Worm (Caenorhabditis elegans) whole organism, mixed stage, embryonic: ENCODE data around the gene tin-9.1.
A peak's percentile ranks its signal among the peaks of the same experiment; 100 is the strongest.

Experiments
- M03D4.4 ChIP-seq: sonication (generic microtip); optimal IDR thresholded peaks from 2 replicates; lab custom pipeline; 2017; ENCODE audit warnings: mild to moderate bottlenecking, missing genetic modification characterization, missing compliant biosample characterization
- blmp-1 ChIP-seq: fragments of 150-350 bp; optimal IDR thresholded peaks from 2 replicates; lab custom pipeline; 2014; ENCODE audit warnings: missing biosample characterization, missing genetic modification characterization
- ceh-39 ChIP-seq: fragments of 150-350 bp; optimal IDR thresholded peaks from 2 replicates; lab custom pipeline; 2014; ENCODE audit warnings: missing biosample characterization, missing genetic modification characterization
- ceh-43 ChIP-seq: fragments of 200-800 bp; sonication (Bioruptor generic); optimal IDR thresholded peaks from 2 replicates; lab custom pipeline; 2018; ENCODE audit warnings: mild to moderate bottlenecking, missing genetic modification characterization, moderate library complexity, missing compliant biosample characterization
- ces-1 ChIP-seq: fragments of 150-350 bp; optimal IDR thresholded peaks from 2 replicates; lab custom pipeline; 2014; ENCODE audit warnings: missing biosample characterization, missing genetic modification reagents, missing genetic modification characterization
- cnd-1 ChIP-seq: fragments of 200-800 bp; sonication (Bioruptor generic); optimal IDR thresholded peaks from 2 replicates; lab custom pipeline; 2018; ENCODE audit warnings: mild to moderate bottlenecking, missing genetic modification characterization, missing compliant biosample characterization
- drap-1 ChIP-seq: fragments of 200-800 bp; sonication (Bioruptor generic); optimal IDR thresholded peaks from 3 replicates; lab custom pipeline; 2018; ENCODE audit warnings: mild to moderate bottlenecking, missing genetic modification characterization, missing compliant biosample characterization
- elt-1 ChIP-seq: sonication (generic microtip); optimal IDR thresholded peaks from 2 replicates; lab custom pipeline; 2017; ENCODE audit warnings: missing genetic modification characterization, mild to moderate bottlenecking, missing compliant biosample characterization, antibody characterized with exemption, moderate library complexity, borderline replicate concordance; ENCODE audit not compliant: insufficient read depth
- elt-3 ChIP-seq: fragments of 150-350 bp; optimal IDR thresholded peaks from 2 replicates; lab custom pipeline; 2014; ENCODE audit warnings: missing biosample characterization, missing genetic modification characterization
- flh-1 ChIP-seq: fragments of 200-800 bp; sonication (Bioruptor generic); optimal IDR thresholded peaks from 2 replicates; lab custom pipeline; 2018; ENCODE audit warnings: mild to moderate bottlenecking, missing genetic modification characterization, moderate library complexity, missing compliant biosample characterization
- ham-2 ChIP-seq: fragments of 200-800 bp; sonication (Bioruptor generic); optimal IDR thresholded peaks from 2 replicates; lab custom pipeline; 2018; ENCODE audit warnings: mild to moderate bottlenecking, missing genetic modification characterization, missing compliant biosample characterization
- hlh-1 ChIP-seq: fragments of 150-350 bp; optimal IDR thresholded peaks from 2 replicates; lab custom pipeline; 2014; ENCODE audit warnings: missing biosample characterization, missing genetic modification reagents, missing genetic modification characterization
- lin-13 ChIP-seq: fragments of 150-350 bp; optimal IDR thresholded peaks from 2 replicates; lab custom pipeline; 2014; ENCODE audit warnings: missing biosample characterization, missing genetic modification characterization
- lin-32 ChIP-seq: fragments of 200-800 bp; sonication (Bioruptor generic); optimal IDR thresholded peaks from 2 replicates; lab custom pipeline; 2018; ENCODE audit warnings: mild to moderate bottlenecking, missing genetic modification characterization, missing compliant biosample characterization
- lsy-2 ChIP-seq: fragments of 150-350 bp; optimal IDR thresholded peaks from 2 replicates; lab custom pipeline; 2014; ENCODE audit warnings: missing biosample characterization, missing genetic modification characterization
- mab-5 ChIP-seq: fragments of 150-350 bp; optimal IDR thresholded peaks from 2 replicates; lab custom pipeline; 2014; ENCODE audit warnings: missing biosample characterization, missing genetic modification characterization
- mep-1 ChIP-seq: fragments of 150-350 bp; optimal IDR thresholded peaks from 2 replicates; lab custom pipeline; 2017; ENCODE audit warnings: missing biosample characterization, missing genetic modification reagents, missing genetic modification characterization, inconsistent platforms
- nhr-12 ChIP-seq: fragments of 150-350 bp; optimal IDR thresholded peaks from 2 replicates; lab custom pipeline; 2014; ENCODE audit warnings: missing biosample characterization, missing genetic modification characterization
- nhr-2 ChIP-seq: fragments of 150-350 bp; optimal IDR thresholded peaks from 2 replicates; lab custom pipeline; 2014; ENCODE audit warnings: missing biosample characterization, missing genetic modification characterization
- nhr-237 ChIP-seq: fragments of 150-350 bp; optimal IDR thresholded peaks from 2 replicates; lab custom pipeline; 2014; ENCODE audit warnings: missing biosample characterization, missing genetic modification characterization
- nhr-28 ChIP-seq: fragments of 150-350 bp; optimal IDR thresholded peaks from 2 replicates; lab custom pipeline; 2014; ENCODE audit warnings: missing biosample characterization, missing genetic modification characterization
- nhr-76 ChIP-seq: sonication (generic microtip); optimal IDR thresholded peaks from 2 replicates; lab custom pipeline; 2017; ENCODE audit warnings: missing biosample characterization, missing genetic modification characterization
- pha-4 ChIP-seq: fragments of 150-350 bp; optimal IDR thresholded peaks from 2 replicates; lab custom pipeline; 2018; ENCODE audit warnings: missing biosample characterization, missing genetic modification reagents, missing genetic modification characterization
- snpc-4 ChIP-seq: fragments of 150-350 bp; optimal IDR thresholded peaks from 2 replicates; lab custom pipeline; 2014; ENCODE audit warnings: missing biosample characterization, missing genetic modification characterization
- tbx-8 ChIP-seq: fragments of 200-800 bp; sonication (Bioruptor generic); optimal IDR thresholded peaks from 2 replicates; lab custom pipeline; 2018; ENCODE audit warnings: mild to moderate bottlenecking, missing genetic modification characterization, moderate library complexity, missing compliant biosample characterization
- unc-120 ChIP-seq: sonication (generic microtip); optimal IDR thresholded peaks from 2 replicates; lab custom pipeline; 2017; ENCODE audit warnings: missing genetic modification characterization, missing compliant biosample characterization; ENCODE audit not compliant: poor library complexity, severe bottlenecking
- unc-39 ChIP-seq: fragments of 150-350 bp; optimal IDR thresholded peaks from 2 replicates; lab custom pipeline; 2014; ENCODE audit warnings: missing biosample characterization, missing genetic modification characterization
- unc-62 ChIP-seq: fragments of 150-350 bp; optimal IDR thresholded peaks from 2 replicates; lab custom pipeline; 2014; ENCODE audit warnings: missing biosample characterization, missing genetic modification reagents, missing genetic modification characterization
- ztf-11 ChIP-seq: fragments of 150-350 bp; optimal IDR thresholded peaks from 2 replicates; lab custom pipeline; 2014; ENCODE audit warnings: missing biosample characterization, missing genetic modification characterization

Gene tin-9.1

ce11 chrIV:7047762-7048178 lies 3.4 kb upstream of the tin-9.1 start:
- TF ChIP-seq hlh-1 (tag; lab: Kevin White, UChicago): no peak
- TF ChIP-seq ztf-11 (tag; lab: Kevin White, UChicago): no peak
- TF ChIP-seq blmp-1 (tag; lab: Kevin White, UChicago): no peak
- TF ChIP-seq elt-3: peak; percentile 69
- no peak for TF ChIP-seq lin-32
- TF ChIP-seq unc-62 (GFP tag; lab: Kevin White, UChicago): peak; percentile 16
- no peak for TF ChIP-seq lin-13 (tag; lab: Kevin White, UChicago)
- peak; percentile 1 for TF ChIP-seq unc-120 (tag; lab: Kevin White, UChicago)
- TF ChIP-seq pha-4 (tag; lab: Kevin White, UChicago): no peak
- no peak for TF ChIP-seq nhr-237 (tag; lab: Kevin White, UChicago)
- no peak for TF ChIP-seq nhr-28 (tag; lab: Kevin White, UChicago)

ce11 chrIV:7046641-7047361 lies 2.4 kb upstream of the tin-9.1 start:
- TF ChIP-seq lsy-2 (tag; lab: Kevin White, UChicago) (no peak), ham-2 (GFP tag; lab: Kevin White, UChicago) (no peak), lin-13 (tag; lab: Kevin White, UChicago) (no peak), tbx-8 (GFP tag; lab: Kevin White, UChicago) (no peak), pha-4 (tag; lab: Kevin White, UChicago) (no peak), nhr-237 (tag; lab: Kevin White, UChicago) (no peak), lin-32 (no peak), unc-120 (tag; lab: Kevin White, UChicago) (no peak), mab-5 (tag; lab: Kevin White, UChicago) (no peak), ceh-39 (no peak), elt-1 (tag; lab: Kevin White, UChicago) (no peak), nhr-28 (tag; lab: Kevin White, UChicago) (no peak), drap-1 (no peak), flh-1 (no peak), ces-1 (GFP tag; lab: Kevin White, UChicago) (no peak), cnd-1 (tag; lab: Kevin White, UChicago) (no peak), blmp-1 (tag; lab: Kevin White, UChicago) (no peak), nhr-12 (no peak), unc-39 (tag; lab: Kevin White, UChicago) (no peak)

ce11 chrIV:7045362-7045936 lies 1.0 kb upstream of the tin-9.1 start:
- TF ChIP-seq elt-3 (no peak), ceh-43 (GFP tag; lab: Kevin White, UChicago) (no peak), tbx-8 (GFP tag; lab: Kevin White, UChicago) (no peak), mep-1 (tag; lab: Kevin White, UChicago) (no peak), elt-1 (tag; lab: Kevin White, UChicago) (no peak), lin-32 (no peak), ztf-11 (tag; lab: Kevin White, UChicago) (no peak), unc-62 (GFP tag; lab: Kevin White, UChicago) (no peak), cnd-1 (tag; lab: Kevin White, UChicago) (no peak), mab-5 (tag; lab: Kevin White, UChicago) (no peak), snpc-4 (tag; lab: Kevin White, UChicago) (no peak), blmp-1 (tag; lab: Kevin White, UChicago) (no peak), M03D4.4 (tag; lab: Kevin White, UChicago) (no peak), unc-120 (tag; lab: Kevin White, UChicago) (no peak), hlh-1 (tag; lab: Kevin White, UChicago) (no peak), flh-1 (no peak), nhr-76 (tag; lab: Kevin White, UChicago) (no peak)

- TF ChIP-seq nhr-2 (tag; lab: Kevin White, UChicago) (no peak), M03D4.4 (tag; lab: Kevin White, UChicago) (no peak), drap-1 (no peak)
These were observed 972 bp downstream of the tin-9.1 start for ce11 chrIV:7043430-7043829.
